Worm (Caenorhabditis elegans) whole organism, L4 larva: ENCODE results near the gene del-9.

Experiments
- ceh-82 ChIP-seq: sonication (generic microtip); optimal IDR thresholded peaks from 2 replicates; lab custom pipeline; 2017; ENCODE audit warnings: missing biosample characterization, missing genetic modification characterization
- nhr-6 ChIP-seq: fragments of 150-350 bp; optimal IDR thresholded peaks from 2 replicates; lab custom pipeline; 2014; ENCODE audit warnings: missing biosample characterization, missing genetic modification characterization
- php-3 ChIP-seq: fragments of 200-800 bp; sonication (Bioruptor generic); IDR thresholded peaks from 2 replicates; pipeline ENCODE4 v1.3.6; 2022; ENCODE audit warnings: missing genetic modification reagents, missing genetic modification characterization, missing compliant biosample characterization
- pqm-1 ChIP-seq: sonication (generic microtip); optimal IDR thresholded peaks from 2 replicates; lab custom pipeline; 2017; ENCODE audit warnings: missing biosample characterization, missing genetic modification characterization
- snpc-1.2 ChIP-seq: fragments of 200-800 bp; sonication (Bioruptor generic); IDR thresholded peaks from 2 replicates; pipeline ENCODE4 v1.3.6; 2022; ENCODE audit warnings: missing genetic modification reagents, missing genetic modification characterization, missing compliant biosample characterization
- snpc-4 ChIP-seq: fragments of 150-350 bp; optimal IDR thresholded peaks from 2 replicates; lab custom pipeline; 2014; ENCODE audit warnings: missing biosample characterization, missing genetic modification characterization

- no peak for TF ChIP-seq snpc-4
- TF ChIP-seq php-3 (GFP tag; lab: Robert Waterston, UW), result no peak
- no peak for TF ChIP-seq pqm-1 (tag; lab: Kevin White, UChicago)
- TF ChIP-seq nhr-6 (tag; lab: Kevin White, UChicago), result no peak
- TF ChIP-seq snpc-1.2 (GFP tag; lab: Robert Waterston, UW), result no peak
- TF ChIP-seq ceh-82 (tag; lab: Kevin White, UChicago), result no peak
Observed at ce11 chrX:3585625-3586024, 31.5 kb downstream of the del-9 start, which contains the start of gene T27A10.2.
